Worm (Caenorhabditis elegans): ENCODE measurements around the gene ZK1248.15.

ce11 chrII:5841053-5841547 is 2.7 kb upstream of the ZK1248.15 start, which contains the start of gene lec-5:
- TF ChIP-seq ama-1 (optimal IDR thresholded peaks at IDR 0.05): no peak
- no peak for TF ChIP-seq tbx-11 (GFP tag; IDR thresholded peaks at IDR 0.05)
- TF ChIP-seq F13C5.2 (tag; optimal IDR thresholded peaks at IDR 0.05): no peak
- no peak for TF ChIP-seq flt-1 (GFP tag; IDR thresholded peaks at IDR 0.05)
- no peak for TF ChIP-seq tbx-37 (GFP tag; conservative IDR thresholded peaks at IDR 0.05)
- no peak for TF ChIP-seq scrt-1 (GFP tag; IDR thresholded peaks at IDR 0.05)
- TF ChIP-seq hmg-4 (GFP tag; optimal IDR thresholded peaks at IDR 0.05): no peak
- TF ChIP-seq ets-7 (tag; optimal IDR thresholded peaks at IDR 0.05): no peak

All from whole organism, early embryonic.